Worm (Caenorhabditis elegans) whole organism, L4 larva: Measurements from ENCODE around the gene mdt-6.

Source experiments
- F10B5.3 ChIP-seq: sonication (generic microtip); optimal IDR thresholded peaks from 2 replicates; lab custom pipeline; 2016; ENCODE audit warnings: mild to moderate bottlenecking, missing genetic modification characterization, missing compliant biosample characterization
- T26A8.4 ChIP-seq: fragments of 200-800 bp; sonication (Bioruptor generic); IDR thresholded peaks from 2 replicates; pipeline ENCODE4 v1.3.6; 2022; ENCODE audit warnings: missing genetic modification characterization, missing compliant biosample characterization
- Y105C5A.15 ChIP-seq: fragments of 200-800 bp; sonication (Bioruptor generic); IDR thresholded peaks from 2 replicates; pipeline ENCODE4 v1.3.6; 2022; ENCODE audit warnings: missing genetic modification characterization, missing compliant biosample characterization
- Y5F2A.4 ChIP-seq: fragments of 200-800 bp; sonication (Bioruptor generic); optimal IDR thresholded peaks from 2 replicates; lab custom pipeline; 2018; ENCODE audit warnings: mild to moderate bottlenecking, missing genetic modification characterization, missing compliant biosample characterization
- ZK337.2 ChIP-seq: fragments of 200-800 bp; sonication (Bioruptor generic); IDR thresholded peaks from 2 replicates; pipeline ENCODE4 v1.3.6; 2022; ENCODE audit warnings: missing genetic modification reagents, missing genetic modification characterization, missing compliant biosample characterization
- ZK546.5 ChIP-seq, 2 experiments: sonication (generic microtip); optimal IDR thresholded peaks; 2 replicates each; lab custom pipeline; 2017; ENCODE audit warnings: missing biosample characterization in 2 of 2, missing genetic modification characterization in 2 of 2
- attf-4 ChIP-seq: sonication (generic microtip); optimal IDR thresholded peaks from 3 replicates; lab custom pipeline; 2017; ENCODE audit warnings: missing biosample characterization, missing genetic modification characterization
- ceh-20 ChIP-seq: fragments of 200-800 bp; sonication (Bioruptor generic); IDR thresholded peaks from 2 replicates; pipeline ENCODE4 v1.3.6; 2022; ENCODE audit warnings: missing genetic modification reagents, missing genetic modification characterization, missing compliant biosample characterization
- cey-2 ChIP-seq: sonication (generic microtip); optimal IDR thresholded peaks from 3 replicates; lab custom pipeline; 2017; ENCODE audit warnings: missing genetic modification characterization, mild to moderate bottlenecking, missing compliant biosample characterization, antibody characterized with exemption, borderline replicate concordance; ENCODE audit not compliant: insufficient read depth
- daf-16 ChIP-seq, 3 experiments: sonication (generic microtip); optimal IDR thresholded peaks; 2 replicates each; lab custom pipeline; 2016 to 2017; ENCODE audit warnings: missing genetic modification characterization in 3 of 3, missing genetic modification reagents in 3 of 3, mild to moderate bottlenecking in 2 of 3, missing compliant biosample characterization in 2 of 3, missing biosample characterization in 1 of 3, moderate library complexity in 1 of 3
- daf-19 ChIP-seq: fragments of 200-800 bp; sonication (Bioruptor generic); conservative IDR thresholded peaks from 2 replicates; pipeline ENCODE4 v1.3.6; 2022; ENCODE audit warnings: missing genetic modification characterization, missing compliant biosample characterization
- daf-8 ChIP-seq: fragments of 200-800 bp; sonication (Bioruptor generic); IDR thresholded peaks from 2 replicates; pipeline ENCODE4 v1.3.6; 2022; ENCODE audit warnings: missing genetic modification characterization, missing compliant biosample characterization
- dmd-6 ChIP-seq: fragments of 200-800 bp; sonication (Bioruptor generic); IDR thresholded peaks from 2 replicates; pipeline ENCODE4 v1.3.6; 2022; ENCODE audit warnings: missing genetic modification reagents, missing genetic modification characterization, missing compliant biosample characterization
- dmd-8 ChIP-seq: fragments of 200-800 bp; sonication (Bioruptor generic); IDR thresholded peaks from 2 replicates; pipeline ENCODE4 v1.3.6; 2022; ENCODE audit warnings: missing genetic modification characterization, missing compliant biosample characterization
- duxl-1 ChIP-seq: sonication (generic microtip); optimal IDR thresholded peaks from 2 replicates; lab custom pipeline; 2016; ENCODE audit warnings: mild to moderate bottlenecking, missing genetic modification characterization, moderate library complexity, missing compliant biosample characterization; ENCODE audit not compliant: poor library complexity
- dve-1 ChIP-seq: sonication (generic microtip); optimal IDR thresholded peaks from 2 replicates; lab custom pipeline; 2017; ENCODE audit warnings: antibody characterized with exemption, mild to moderate bottlenecking, missing genetic modification characterization, missing compliant biosample characterization; ENCODE audit not compliant: insufficient read depth
- egl-43 ChIP-seq: fragments of 200-800 bp; sonication (Bioruptor generic); IDR thresholded peaks from 2 replicates; pipeline ENCODE4 v1.3.6; 2022; ENCODE audit warnings: missing genetic modification reagents, missing genetic modification characterization, missing compliant biosample characterization
- fkh-10 ChIP-seq: fragments of 150-350 bp; optimal IDR thresholded peaks from 2 replicates; lab custom pipeline; 2014; ENCODE audit warnings: missing biosample characterization, missing genetic modification reagents, missing genetic modification characterization
- fos-1 ChIP-seq: fragments of 150-350 bp; optimal IDR thresholded peaks from 2 replicates; lab custom pipeline; 2014; ENCODE audit warnings: missing biosample characterization, missing genetic modification characterization
- hif-1 ChIP-seq, 2 experiments: sonication (generic microtip); optimal IDR thresholded peaks; 2 replicates each; lab custom pipeline; 2016 to 2017; ENCODE audit warnings: missing compliant biosample characterization in 2 of 2, missing genetic modification characterization in 2 of 2, missing genetic modification reagents in 2 of 2, missing genotype in 2 of 2, mild to moderate bottlenecking in 1 of 2
- hlh-11 ChIP-seq: fragments of 200-800 bp; sonication (Bioruptor generic); optimal IDR thresholded peaks from 2 replicates; lab custom pipeline; 2018; ENCODE audit warnings: mild to moderate bottlenecking, missing genetic modification characterization, missing compliant biosample characterization
- hlh-30 ChIP-seq: sonication (generic microtip); optimal IDR thresholded peaks from 2 replicates; lab custom pipeline; 2017; ENCODE audit warnings: antibody characterized with exemption, mild to moderate bottlenecking, missing genetic modification characterization, missing compliant biosample characterization; ENCODE audit not compliant: insufficient read depth
- hmg-1.1 ChIP-seq: fragments of 200-800 bp; sonication (Bioruptor generic); IDR thresholded peaks from 2 replicates; pipeline ENCODE4 v1.3.6; 2022; ENCODE audit warnings: missing genetic modification reagents, missing genetic modification characterization, missing compliant biosample characterization
- lim-7 ChIP-seq: fragments of 200-800 bp; sonication (Bioruptor generic); IDR thresholded peaks from 2 replicates; pipeline ENCODE4 v1.3.6; 2022; ENCODE audit warnings: missing genetic modification characterization, missing compliant biosample characterization
- lir-3 ChIP-seq: sonication (generic microtip); optimal IDR thresholded peaks from 2 replicates; lab custom pipeline; 2016; ENCODE audit warnings: mild to moderate bottlenecking, missing genetic modification characterization, missing compliant biosample characterization
- madf-5 ChIP-seq, 2 experiments: fragments of 200-800 bp; sonication (Bioruptor generic); IDR thresholded peaks; 2 replicates each; pipeline ENCODE4 v1.3.6; 2022; ENCODE audit warnings: missing compliant biosample characterization in 2 of 2, missing genetic modification characterization in 2 of 2
- mdl-1 ChIP-seq, 2 experiments: fragments of 150-350 bp in 1 of 2; sonication (generic microtip) in 1 of 2; optimal IDR thresholded peaks; 2 replicates each; lab custom pipeline; 2014 to 2017; ENCODE audit warnings: missing biosample characterization in 2 of 2, missing genetic modification characterization in 2 of 2
- mep-1 ChIP-seq: fragments of 150-350 bp; sonication (generic microtip); optimal IDR thresholded peaks from 3 replicates; lab custom pipeline; 2014; ENCODE audit warnings: missing biosample characterization, missing genetic modification characterization
- mxl-2 ChIP-seq: fragments of 200-800 bp; sonication (Bioruptor generic); conservative IDR thresholded peaks from 2 replicates; pipeline ENCODE4 v1.3.6; 2022; ENCODE audit warnings: missing genetic modification reagents, missing genetic modification characterization, missing compliant biosample characterization
- nhr-10 ChIP-seq: fragments of 150-350 bp; optimal IDR thresholded peaks from 2 replicates; lab custom pipeline; 2014; ENCODE audit warnings: missing biosample characterization, missing genetic modification characterization
- nhr-102 ChIP-seq: sonication (generic microtip); optimal IDR thresholded peaks from 2 replicates; lab custom pipeline; 2016; ENCODE audit warnings: mild to moderate bottlenecking, missing genetic modification characterization, moderate library complexity, missing compliant biosample characterization
- nhr-11 ChIP-seq: fragments of 150-350 bp; optimal IDR thresholded peaks from 2 replicates; lab custom pipeline; 2014; ENCODE audit warnings: missing biosample characterization, missing genetic modification characterization
- nhr-42 ChIP-seq: fragments of 200-800 bp; sonication (Bioruptor generic); IDR thresholded peaks from 2 replicates; pipeline ENCODE4 v1.3.6; 2022; ENCODE audit warnings: missing genetic modification characterization, missing compliant biosample characterization
- saeg-2 ChIP-seq: fragments of 200-800 bp; sonication (Bioruptor generic); IDR thresholded peaks from 2 replicates; pipeline ENCODE4 v1.3.6; 2022; ENCODE audit warnings: missing genetic modification reagents, missing genetic modification characterization, missing compliant biosample characterization
- set-16 ChIP-seq: fragments of 200-800 bp; sonication (Bioruptor generic); IDR thresholded peaks from 2 replicates; pipeline ENCODE4 v1.3.6; 2022; ENCODE audit warnings: missing genetic modification reagents, missing genetic modification characterization, missing compliant biosample characterization
- snpc-1.2 ChIP-seq: fragments of 200-800 bp; sonication (Bioruptor generic); IDR thresholded peaks from 2 replicates; pipeline ENCODE4 v1.3.6; 2022; ENCODE audit warnings: missing genetic modification reagents, missing genetic modification characterization, missing compliant biosample characterization
- snpc-4 ChIP-seq: fragments of 150-350 bp; optimal IDR thresholded peaks from 2 replicates; lab custom pipeline; 2014; ENCODE audit warnings: missing biosample characterization, missing genetic modification characterization
- spr-1 ChIP-seq: sonication (generic microtip); optimal IDR thresholded peaks from 2 replicates; lab custom pipeline; 2016; ENCODE audit warnings: mild to moderate bottlenecking, missing genetic modification characterization, missing compliant biosample characterization
- unc-130 ChIP-seq: sonication (generic microtip); optimal IDR thresholded peaks from 2 replicates; lab custom pipeline; 2016; ENCODE audit warnings: missing genetic modification reagents, missing genetic modification characterization, missing compliant biosample characterization
- unc-39 ChIP-seq: sonication (generic microtip); optimal IDR thresholded peaks from 2 replicates; lab custom pipeline; 2017; ENCODE audit warnings: missing biosample characterization, missing genetic modification characterization
- unc-62 ChIP-seq, 3 experiments: fragments of 150-350 bp in 1 of 3; sonication (generic microtip); optimal IDR thresholded peaks in 2 of 3; peaks in 1 of 3; 1 replicate in 1 of 3; 2 replicates in 2 of 3; lab custom pipeline; 2014 to 2017; ENCODE audit warnings: missing biosample characterization in 3 of 3, missing genetic modification characterization in 3 of 3, missing genetic modification reagents in 3 of 3, missing genotype in 1 of 3
- zfp-2 ChIP-seq: sonication (generic microtip); optimal IDR thresholded peaks from 2 replicates; lab custom pipeline; 2016; ENCODE audit warnings: mild to moderate bottlenecking, missing genetic modification characterization, missing compliant biosample characterization
- zip-11 ChIP-seq: fragments of 200-800 bp; sonication (Bioruptor generic); IDR thresholded peaks from 2 replicates; pipeline ENCODE4 v1.3.6; 2022; ENCODE audit warnings: missing genetic modification characterization, missing compliant biosample characterization
- zip-2 ChIP-seq: fragments of 150-350 bp; optimal IDR thresholded peaks from 2 replicates; lab custom pipeline; 2014; ENCODE audit warnings: missing biosample characterization, missing genetic modification characterization
- ztf-11 ChIP-seq: fragments of 150-350 bp; optimal IDR thresholded peaks from 2 replicates; lab custom pipeline; 2014; ENCODE audit warnings: missing biosample characterization, missing genetic modification characterization

mdt-6 gene

ce11 chrV:7089217-7089616 is 29.8 kb upstream of the mdt-6 start (continued):
- TF ChIP-seq mdl-1 (tag; optimal IDR thresholded peaks at IDR 0.05; lab: Kevin White, UChicago), result peak in 1 of 2 experiments; percentile 80
- no peak for TF ChIP-seq mxl-2 (GFP tag; lab: Robert Waterston, UW)
- TF ChIP-seq Y105C5A.15 (GFP tag; lab: Robert Waterston, UW), result no peak
- TF ChIP-seq lir-3 (tag; lab: Kevin White, UChicago), result no peak
- no peak for TF ChIP-seq cey-2
- TF ChIP-seq unc-130 (GFP tag; lab: Kevin White, UChicago), result no peak
- TF ChIP-seq unc-39 (tag; lab: Kevin White, UChicago), result no peak
- TF ChIP-seq fos-1, result no peak
- TF ChIP-seq daf-19 (GFP tag; lab: Robert Waterston, UW), result no peak
- no peak for TF ChIP-seq nhr-10
- TF ChIP-seq set-16 (GFP tag; lab: Robert Waterston, UW), result no peak
- TF ChIP-seq dve-1 (tag; lab: Kevin White, UChicago), result peak; percentile 43
- TF ChIP-seq hlh-30, result peak; percentile 80
- no peak for TF ChIP-seq ZK546.5 (tag; optimal IDR thresholded peaks at IDR 0.05; lab: Kevin White, UChicago)
- TF ChIP-seq fkh-10, result no peak
- TF ChIP-seq T26A8.4 (GFP tag; lab: Robert Waterston, UW), result no peak
- TF ChIP-seq hlh-11 (tag; lab: Kevin White, UChicago), result peak; percentile 18
- no peak for TF ChIP-seq daf-16 (GFP tag; optimal IDR thresholded peaks at IDR 0.05; lab: Kevin White, UChicago)
- TF ChIP-seq daf-16 (tag; optimal IDR thresholded peaks at IDR 0.05; lab: Kevin White, UChicago), result peak; percentile 24
- no peak for TF ChIP-seq ztf-11 (tag; lab: Kevin White, UChicago)
- peak; percentile 58 for TF ChIP-seq nhr-102
- no peak for TF ChIP-seq nhr-42 (GFP tag; lab: Robert Waterston, UW)
- no peak for TF ChIP-seq zip-2 (tag; lab: Kevin White, UChicago)
- TF ChIP-seq attf-4 (tag; lab: Kevin White, UChicago), result no peak
- TF ChIP-seq madf-5 (GFP tag; IDR thresholded peaks at IDR 0.05; lab: Robert Waterston, UW), result no peak
- TF ChIP-seq, all 104 proteins: peak for 17

- no peak for TF ChIP-seq snpc-4
- TF ChIP-seq mep-1, result no peak
- TF ChIP-seq lim-7 (GFP tag; lab: Robert Waterston, UW), result no peak
- TF ChIP-seq F10B5.3 (tag; lab: Kevin White, UChicago), result no peak
- TF ChIP-seq unc-62 (GFP tag; optimal IDR thresholded peaks at IDR 0.05 in 1 of 2; lab: Kevin White, UChicago), result peak in 1 of 2 experiments; percentile 95
- no peak for TF ChIP-seq unc-62 (tag; optimal IDR thresholded peaks at IDR 0.05; lab: Kevin White, UChicago)
- TF ChIP-seq, all 104 proteins: peak for 1
These were observed 27.9 kb upstream of the mdt-6 start for ce11 chrV:7087340-7087739.

ce11 chrV:7085518-7086104 is 26.2 kb upstream of the mdt-6 start, which contains the start of gene VC5.2:
Gene VC5.2, plus strand, starts transcription at chrV:7085956.
- TF ChIP-seq hlh-11 (tag; lab: Kevin White, UChicago) (peak; percentile 34), mep-1 (no peak), zip-11 (GFP tag; lab: Robert Waterston, UW) (no peak), set-16 (GFP tag; lab: Robert Waterston, UW) (no peak), T26A8.4 (GFP tag; lab: Robert Waterston, UW) (no peak), madf-5 (GFP tag; IDR thresholded peaks at IDR 0.05; lab: Robert Waterston, UW) (no peak), Y5F2A.4 (GFP tag; lab: Kevin White, UChicago) (no peak), daf-8 (GFP tag; lab: Robert Waterston, UW) (no peak), ceh-20 (0 out of 2 replicates have a peak, but pooled peaks have one; percentile 23), egl-43 (GFP tag; lab: Robert Waterston, UW) (no peak), daf-16 (GFP tag; optimal IDR thresholded peaks at IDR 0.05; lab: Kevin White, UChicago) (peak in 1 of 2 experiments; percentile 41), daf-16 (tag; optimal IDR thresholded peaks at IDR 0.05; lab: Kevin White, UChicago) (no peak), nhr-42 (GFP tag; lab: Robert Waterston, UW) (no peak), hlh-30 (peak; percentile 8), unc-62 (GFP tag; optimal IDR thresholded peaks at IDR 0.05 in 1 of 2; lab: Kevin White, UChicago) (peak in 1 of 2 experiments; percentile 75), unc-62 (tag; optimal IDR thresholded peaks at IDR 0.05; lab: Kevin White, UChicago) (no peak), spr-1 (tag; lab: Kevin White, UChicago) (no peak), hmg-1.1 (no peak), nhr-11 (tag; lab: Kevin White, UChicago) (no peak), dmd-8 (GFP tag; lab: Robert Waterston, UW) (no peak), snpc-1.2 (no peak), cey-2 (no peak), duxl-1 (tag; lab: Kevin White, UChicago) (no peak), saeg-2 (GFP tag; lab: Robert Waterston, UW) (no peak), dmd-6 (GFP tag; lab: Robert Waterston, UW) (no peak), hif-1 (tag; optimal IDR thresholded peaks at IDR 0.05; lab: Kevin White, UChicago) (no peak), ZK337.2 (GFP tag; lab: Robert Waterston, UW) (no peak), zfp-2 (no peak)
